Fruit fly (Drosophila melanogaster) whole organism, embryonic: ENCODE results near the gene natalisin.

Experiments used
- Antp ChIP-seq: fragments of 200-800 bp; sonication (Bioruptor generic); optimal IDR thresholded peaks from 3 replicates; lab custom pipeline; 2016; ENCODE audit warnings: missing biosample characterization, missing genetic modification characterization
- CG10274 ChIP-seq: fragments of 200-800 bp; sonication (Bioruptor generic); optimal IDR thresholded peaks from 3 replicates; lab custom pipeline; 2017; ENCODE audit warnings: missing biosample characterization, mild to moderate bottlenecking, missing genetic modification characterization
- CG11695 ChIP-seq: fragments of 200-800 bp; sonication (Bioruptor generic); IDR thresholded peaks from 3 replicates; pipeline ENCODE4 v1.3.6; 2022; ENCODE audit warnings: missing biosample characterization, missing genetic modification characterization
- CG16815 ChIP-seq: fragments of 200-800 bp; sonication (Bioruptor generic); optimal IDR thresholded peaks from 3 replicates; lab custom pipeline; 2017; ENCODE audit warnings: missing biosample characterization, mild to moderate bottlenecking, missing genetic modification characterization
- CG16863 ChIP-seq: fragments of 200-800 bp; sonication (Bioruptor generic); optimal IDR thresholded peaks from 3 replicates; lab custom pipeline; 2016; ENCODE audit warnings: missing biosample characterization, missing genetic modification characterization
- CG18476 ChIP-seq: fragments of 200-800 bp; sonication (Bioruptor generic); optimal IDR thresholded peaks from 2 replicates; lab custom pipeline; 2016; ENCODE audit warnings: missing biosample characterization, mild to moderate bottlenecking, missing genetic modification characterization
- CG2202 ChIP-seq: fragments of 200-800 bp; sonication (Bioruptor generic); optimal IDR thresholded peaks from 2 replicates; lab custom pipeline; 2018; ENCODE audit warnings: missing biosample characterization, mild to moderate bottlenecking, missing genetic modification characterization
- CG30020 ChIP-seq: fragments of 200-800 bp; optimal IDR thresholded peaks from 2 replicates; lab custom pipeline; 2019; ENCODE audit warnings: missing biosample characterization, mild to moderate bottlenecking, missing genetic modification characterization, moderate library complexity
- CG31388 ChIP-seq: fragments of 200-800 bp; sonication (Bioruptor generic); optimal IDR thresholded peaks from 2 replicates; lab custom pipeline; 2016; ENCODE audit warnings: missing biosample characterization, missing genetic modification characterization
- CG4424 ChIP-seq: fragments of 200-800 bp; sonication (Bioruptor generic); optimal IDR thresholded peaks from 3 replicates; lab custom pipeline; 2016; ENCODE audit warnings: missing biosample characterization, missing genetic modification characterization
- CG5953 ChIP-seq: fragments of 200-800 bp; sonication (Bioruptor generic); IDR thresholded peaks from 2 replicates; pipeline ENCODE4 v1.3.6; 2022; ENCODE audit warnings: missing biosample characterization, missing genetic modification characterization
- CG6254 ChIP-seq: fragments of 200-800 bp; sonication (Bioruptor generic); optimal IDR thresholded peaks from 3 replicates; lab custom pipeline; 2017; ENCODE audit warnings: mild to moderate bottlenecking, missing biosample characterization, missing genetic modification reagents, missing genetic modification characterization
- CG6689 ChIP-seq: fragments of 200-800 bp; sonication (Bioruptor generic); IDR thresholded peaks from 2 replicates; pipeline ENCODE4 v1.3.6; 2022; ENCODE audit warnings: missing biosample characterization, missing genetic modification characterization
- CG6791 ChIP-seq: fragments of 200-800 bp; sonication (Bioruptor generic); IDR thresholded peaks from 3 replicates; pipeline ENCODE4 v1.3.6; 2022; ENCODE audit warnings: missing biosample characterization, missing genetic modification characterization; ENCODE audit not compliant: partially characterized antibody
- CG7745 ChIP-seq: fragments of 200-800 bp; sonication (Bioruptor generic); optimal IDR thresholded peaks from 2 replicates; lab custom pipeline; 2018; ENCODE audit warnings: missing biosample characterization, mild to moderate bottlenecking, missing genetic modification characterization, moderate library complexity
- CG8281 ChIP-seq: fragments of 200-800 bp; sonication (Bioruptor generic); optimal IDR thresholded peaks from 2 replicates; lab custom pipeline; 2018; ENCODE audit warnings: missing biosample characterization, mild to moderate bottlenecking, missing genetic modification characterization, moderate library complexity
- CG9437 ChIP-seq: fragments of 200-800 bp; sonication (Bioruptor generic); optimal IDR thresholded peaks from 2 replicates; lab custom pipeline; 2018; ENCODE audit warnings: missing biosample characterization, mild to moderate bottlenecking, missing genetic modification characterization
- Camta ChIP-seq: fragments of 200-800 bp; sonication (Bioruptor generic); optimal IDR thresholded peaks from 2 replicates; lab custom pipeline; 2016; ENCODE audit warnings: missing biosample characterization, missing genetic modification characterization
- CrebB ChIP-seq: fragments of 200-800 bp; sonication (Bioruptor generic); optimal IDR thresholded peaks from 3 replicates; lab custom pipeline; 2018; ENCODE audit warnings: missing biosample characterization, mild to moderate bottlenecking, missing genetic modification characterization
- Doc2 ChIP-seq: fragments of 200-800 bp; sonication (Bioruptor generic); IDR thresholded peaks from 2 replicates; pipeline ENCODE4 v1.3.6; 2022; ENCODE audit warnings: missing biosample characterization, missing genetic modification characterization
- E2f1 ChIP-seq: fragments of 200-800 bp; sonication (Bioruptor generic); IDR thresholded peaks from 2 replicates; pipeline ENCODE4 v1.3.6; 2022; ENCODE audit warnings: missing biosample characterization, missing genetic modification characterization
- Eip74EF ChIP-seq, 2 experiments: fragments of 200-800 bp in 1 of 2; fragments of >200 bp in 1 of 2; sonication (Bioruptor generic) in 1 of 2; optimal IDR thresholded peaks; 2 replicates each; lab custom pipeline; 2017 to 2019; ENCODE audit warnings: missing biosample characterization in 2 of 2, missing genetic modification characterization in 2 of 2, mild to moderate bottlenecking in 1 of 2, moderate library complexity in 1 of 2
- HLH4C ChIP-seq: fragments of 200-800 bp; sonication (Bioruptor generic); IDR thresholded peaks from 3 replicates; pipeline ENCODE4 v1.3.6; 2022; ENCODE audit warnings: missing biosample characterization, missing genetic modification characterization; ENCODE audit not compliant: partially characterized antibody
- Meics ChIP-seq: fragments of 200-800 bp; sonication (Bioruptor generic); optimal IDR thresholded peaks from 2 replicates; lab custom pipeline; 2017; ENCODE audit warnings: missing biosample characterization, mild to moderate bottlenecking, missing genetic modification characterization
- Sox100B ChIP-seq: fragments of 200-800 bp; sonication (Bioruptor generic); optimal IDR thresholded peaks from 3 replicates; lab custom pipeline; 2018; ENCODE audit warnings: missing biosample characterization, mild to moderate bottlenecking, missing genetic modification characterization
- Spps ChIP-seq: fragments of 200-800 bp; sonication (Bioruptor generic); optimal IDR thresholded peaks from 2 replicates; lab custom pipeline; 2018; ENCODE audit warnings: missing biosample characterization, mild to moderate bottlenecking, missing genetic modification characterization
- bcd ChIP-seq: fragments of 200-800 bp; sonication (Bioruptor generic); optimal IDR thresholded peaks from 2 replicates; lab custom pipeline; 2017; ENCODE audit warnings: missing biosample characterization, mild to moderate bottlenecking, missing genetic modification characterization
- bowl ChIP-seq: fragments of 200-800 bp; sonication (Bioruptor generic); IDR thresholded peaks from 2 replicates; pipeline ENCODE4 v1.3.6; 2022; ENCODE audit warnings: missing biosample characterization, missing genetic modification characterization
- chinmo ChIP-seq: fragments of 200-800 bp; sonication (Bioruptor generic); IDR thresholded peaks from 4 replicates; pipeline ENCODE4 v1.3.6; 2022; ENCODE audit warnings: missing biosample characterization, missing genetic modification characterization; ENCODE audit not compliant: partially characterized antibody
- crol ChIP-seq: fragments of 200-800 bp; sonication (Bioruptor generic); IDR thresholded peaks from 2 replicates; pipeline ENCODE4 v1.3.6; 2022; ENCODE audit warnings: missing biosample characterization, missing genetic modification characterization
- danr ChIP-seq: fragments of 200-800 bp; sonication (Bioruptor generic); IDR thresholded peaks from 2 replicates; pipeline ENCODE4 v1.3.6; 2022; ENCODE audit warnings: missing biosample characterization, missing genetic modification characterization
- disco-r ChIP-seq: fragments of 200-800 bp; sonication (Bioruptor generic); optimal IDR thresholded peaks from 2 replicates; lab custom pipeline; 2016; ENCODE audit warnings: missing biosample characterization, missing genetic modification characterization
- dpn ChIP-seq, 2 experiments: fragments of 200-800 bp; sonication (Bioruptor generic); optimal IDR thresholded peaks; 3 replicates each; lab custom pipeline; 2016; ENCODE audit warnings: missing biosample characterization in 2 of 2, missing genetic modification characterization in 2 of 2
- ems ChIP-seq: fragments of 200-800 bp; sonication (Bioruptor generic); optimal IDR thresholded peaks from 3 replicates; lab custom pipeline; 2016; ENCODE audit warnings: missing biosample characterization, missing genetic modification characterization
- gro ChIP-seq: fragments of 200-800 bp; sonication (Bioruptor generic); optimal IDR thresholded peaks from 2 replicates; lab custom pipeline; 2016; ENCODE audit warnings: missing biosample characterization, missing genetic modification characterization
- mam ChIP-seq: fragments of 200-800 bp; sonication (Bioruptor generic); optimal IDR thresholded peaks from 3 replicates; lab custom pipeline; 2016; ENCODE audit warnings: missing biosample characterization, missing genetic modification characterization
- nau ChIP-seq: fragments of 200-800 bp; sonication (Bioruptor generic); optimal IDR thresholded peaks from 3 replicates; lab custom pipeline; 2017; ENCODE audit warnings: missing biosample characterization, mild to moderate bottlenecking, missing genetic modification characterization, missing genetic modification reagents
- nerfin-1 ChIP-seq: fragments of 200-800 bp; sonication (Bioruptor generic); optimal IDR thresholded peaks from 3 replicates; lab custom pipeline; 2019; ENCODE audit warnings: missing biosample characterization, mild to moderate bottlenecking, missing genetic modification characterization, moderate library complexity
- otp ChIP-seq: fragments of 200-800 bp; sonication (Bioruptor generic); IDR thresholded peaks from 3 replicates; pipeline ENCODE4, ENCODE4 v1.3.6; 2022; ENCODE audit warnings: missing biosample characterization, missing genetic modification characterization
- phol ChIP-seq: fragments of 200-800 bp; sonication (Bioruptor generic); optimal IDR thresholded peaks from 3 replicates; lab custom pipeline; 2018; ENCODE audit warnings: missing biosample characterization, mild to moderate bottlenecking, missing genetic modification characterization, moderate library complexity
- schlank ChIP-seq: fragments of 200-800 bp; sonication (Bioruptor generic); optimal IDR thresholded peaks from 2 replicates; lab custom pipeline; 2018; ENCODE audit warnings: missing biosample characterization, mild to moderate bottlenecking, missing genetic modification characterization
- scrt ChIP-seq: fragments of 200-800 bp; sonication (Bioruptor generic); optimal IDR thresholded peaks from 2 replicates; lab custom pipeline; 2018; ENCODE audit warnings: missing biosample characterization, mild to moderate bottlenecking, missing genetic modification characterization, moderate library complexity
- slbo ChIP-seq: fragments of 200-800 bp; sonication (Bioruptor generic); IDR thresholded peaks from 2 replicates; pipeline ENCODE4 v1.3.6; 2022; ENCODE audit warnings: missing biosample characterization, missing genetic modification characterization
- sna ChIP-seq: fragments of 200-800 bp; sonication (Bioruptor generic); IDR thresholded peaks from 2 replicates; pipeline ENCODE4 v1.3.6; 2022; ENCODE audit warnings: missing biosample characterization, missing genetic modification characterization; ENCODE audit not compliant: partially characterized antibody
- tap ChIP-seq: fragments of 200-800 bp; optimal IDR thresholded peaks from 3 replicates; lab custom pipeline; 2019; ENCODE audit warnings: missing biosample characterization, mild to moderate bottlenecking, missing genetic modification characterization, moderate library complexity
- trem ChIP-seq: fragments of 200-800 bp; optimal IDR thresholded peaks from 3 replicates; lab custom pipeline; 2019; ENCODE audit warnings: missing biosample characterization, mild to moderate bottlenecking, missing genetic modification characterization, moderate library complexity
- tup ChIP-seq: fragments of 200-800 bp; sonication (Bioruptor generic); optimal IDR thresholded peaks from 2 replicates; lab custom pipeline; 2016; ENCODE audit warnings: missing biosample characterization, mild to moderate bottlenecking, missing genetic modification characterization, moderate library complexity
- wor ChIP-seq: fragments of 200-800 bp; sonication (Bioruptor generic); IDR thresholded peaks from 2 replicates; pipeline ENCODE4 v1.3.6; 2022; ENCODE audit warnings: missing biosample characterization, missing genetic modification characterization
- zfh1 ChIP-seq: fragments of 200-800 bp; sonication (Bioruptor generic); IDR thresholded peaks from 3 replicates; pipeline ENCODE4 v1.3.6; 2022; ENCODE audit warnings: missing biosample characterization, missing genetic modification characterization

The natalisin gene

DNA sequence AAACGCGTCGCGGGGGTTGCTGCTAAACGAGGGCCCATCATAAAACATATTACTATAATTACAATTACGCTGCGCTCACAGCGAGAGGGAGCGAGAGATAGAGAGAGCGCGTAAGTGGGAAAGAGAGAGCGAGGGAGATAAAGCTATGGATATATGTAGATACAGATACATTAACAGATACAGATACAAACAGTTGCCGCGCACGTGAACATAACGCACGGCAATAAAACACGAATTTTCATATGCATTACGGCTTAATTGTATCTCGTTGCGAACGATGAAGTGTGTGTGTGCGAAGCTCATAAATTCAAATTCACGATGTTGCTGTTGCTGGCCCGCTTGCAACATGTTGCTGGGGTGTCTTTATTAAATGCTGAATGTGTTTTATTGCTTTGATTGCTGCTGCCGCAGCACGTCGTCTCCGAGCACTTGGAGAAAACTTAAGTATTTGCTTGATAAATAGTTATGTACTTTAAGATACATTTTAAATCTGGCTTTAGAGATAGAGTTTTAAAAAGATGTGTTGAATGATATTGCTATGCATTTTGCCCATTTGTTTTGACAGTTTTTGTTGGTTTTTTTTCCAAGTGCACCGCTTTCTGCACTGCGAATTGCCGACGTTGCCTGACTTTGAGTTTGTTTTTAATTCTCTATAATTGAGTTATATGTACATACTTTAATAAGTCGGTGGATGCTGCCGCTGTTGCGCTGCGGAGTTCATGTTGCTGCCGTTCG lies 48.0 kb upstream of the natalisin start (continued):
- TF ChIP-seq danr (GFP tag; lab: Robert Waterston, UW): peak; percentile 39; the same call in 1 of the 2 replicates
- TF ChIP-seq tap: peak; percentile 11
- no peak for TF ChIP-seq crol (GFP tag; lab: Robert Waterston, UW)
- peak; percentile 57 for TF ChIP-seq CG6254
- peak; percentile 2 for TF ChIP-seq scrt
- peak; percentile 46 for TF ChIP-seq Antp (GFP tag; lab: Kevin White, UChicago)
- peak; percentile 81 for TF ChIP-seq Camta (GFP tag; lab: Kevin White, UChicago)
- peak; percentile 70 for TF ChIP-seq mam (GFP tag; lab: Kevin White, UChicago)
- peak; percentile 19 for TF ChIP-seq CG2202 (tag; lab: Kevin White, UChicago)
- TF ChIP-seq nau (GFP tag; lab: Kevin White, UChicago): peak; percentile 34
- TF ChIP-seq bowl: peak; percentile 72
- TF ChIP-seq CG18476 (GFP tag; lab: Kevin White, UChicago): peak; percentile 59
- TF ChIP-seq Eip74EF (GFP tag; optimal IDR thresholded peaks at IDR 0.05; lab: Kevin White, UChicago): peak in 1 of 2 experiments; percentile 64
- peak; percentile 33 for TF ChIP-seq CrebB (tag; lab: Kevin White, UChicago)
- peak; percentile 82; the same call in 1 of the 4 replicates for TF ChIP-seq chinmo
- peak; percentile 88 for TF ChIP-seq slbo (GFP tag; lab: Robert Waterston, UW)
- peak; percentile 78 for TF ChIP-seq CG4424 (GFP tag; lab: Kevin White, UChicago)
- peak; percentile 18 for TF ChIP-seq trem
- peak; percentile 74 to 82 for TF ChIP-seq dpn (GFP tag; optimal IDR thresholded peaks at IDR 0.05; lab: Kevin White, UChicago)
- no peak for TF ChIP-seq CG6791 (GFP tag; lab: Robert Waterston, UW)
- no peak for TF ChIP-seq HLH4C (GFP tag; lab: Robert Waterston, UW)
- peak; percentile 75; the same call in 1 of the 3 replicates for TF ChIP-seq otp (GFP tag; lab: Robert Waterston, UW)
- peak; percentile 72 for TF ChIP-seq Meics (GFP tag; lab: Kevin White, UChicago)
- no peak for TF ChIP-seq Doc2 (GFP tag; lab: Robert Waterston, UW)
- no peak for TF ChIP-seq CG10274 (GFP tag; lab: Kevin White, UChicago)
- TF ChIP-seq Spps: no peak
- TF ChIP-seq sna (GFP tag; lab: Robert Waterston, UW): no peak
- TF ChIP-seq nerfin-1 (tag; lab: Kevin White, UChicago): no peak
- TF ChIP-seq CG9437 (GFP tag; lab: Kevin White, UChicago): peak; percentile 61
- TF ChIP-seq tup (GFP tag; lab: Kevin White, UChicago): peak; percentile 37
- no peak for TF ChIP-seq CG7745
- TF ChIP-seq CG16863 (GFP tag; lab: Kevin White, UChicago): peak; percentile 79
- TF ChIP-seq CG30020 (tag; lab: Kevin White, UChicago): no peak
- TF ChIP-seq wor: peak; percentile 65; the same call in 1 of the 2 replicates
- TF ChIP-seq gro (GFP tag; lab: Kevin White, UChicago): peak; percentile 44
- peak; percentile 62 for TF ChIP-seq bcd (GFP tag; lab: Kevin White, UChicago)
- peak; percentile 2 for TF ChIP-seq schlank (tag; lab: Kevin White, UChicago)
- peak; percentile 86 for TF ChIP-seq CG6689 (GFP tag; lab: Robert Waterston, UW)
- TF ChIP-seq CG16815 (GFP tag; lab: Kevin White, UChicago): peak; percentile 55
- TF ChIP-seq CG11695 (GFP tag; lab: Robert Waterston, UW): peak; percentile 85
- peak; percentile 82 for TF ChIP-seq E2f1 (GFP tag; lab: Robert Waterston, UW)
- TF ChIP-seq disco-r: peak; percentile 27
- TF ChIP-seq phol (tag; lab: Kevin White, UChicago): peak; percentile 77
- TF ChIP-seq ems (GFP tag; lab: Kevin White, UChicago): peak; percentile 81
- peak; percentile 58 for TF ChIP-seq Sox100B (GFP tag; lab: Kevin White, UChicago)
- peak; percentile 24 for TF ChIP-seq CG8281 (tag; lab: Kevin White, UChicago)
- no peak for TF ChIP-seq CG31388
- TF ChIP-seq zfh1 (GFP tag; lab: Robert Waterston, UW): peak; percentile 80
- TF ChIP-seq CG5953: peak; percentile 79
